Worm (Caenorhabditis elegans) whole organism, L4 larva: ENCODE data around the gene rab-21.
A peak's percentile ranks its signal among the peaks of the same experiment; 100 is the strongest.

Source experiments
- D1046.2 ChIP-seq: fragments of 200-800 bp; sonication (Bioruptor generic); IDR thresholded peaks from 2 replicates; pipeline ENCODE4 v1.3.6; 2022; ENCODE audit warnings: missing genetic modification characterization, missing compliant biosample characterization
- F44E2.7 ChIP-seq: fragments of 200-800 bp; sonication (Bioruptor generic); IDR thresholded peaks from 2 replicates; pipeline ENCODE4 v2.1.2; 2022; ENCODE audit warnings: missing genetic modification characterization, missing compliant biosample characterization
- T20F7.1 ChIP-seq: fragments of 200-800 bp; sonication (Bioruptor generic); optimal IDR thresholded peaks from 2 replicates; lab custom pipeline; 2018; ENCODE audit warnings: mild to moderate bottlenecking, missing genetic modification characterization, missing compliant biosample characterization
- T26A8.4 ChIP-seq: fragments of 200-800 bp; sonication (Bioruptor generic); IDR thresholded peaks from 2 replicates; pipeline ENCODE4 v1.3.6; 2022; ENCODE audit warnings: missing genetic modification characterization, missing compliant biosample characterization
- Y48G9A.11 ChIP-seq: fragments of 200-800 bp; sonication (Bioruptor generic); IDR thresholded peaks from 2 replicates; pipeline ENCODE4 v1.3.6; 2022; ENCODE audit warnings: missing genetic modification reagents, missing genetic modification characterization, missing compliant biosample characterization
- Y75B8A.6 ChIP-seq: fragments of 200-800 bp; sonication (Bioruptor generic); IDR thresholded peaks from 2 replicates; pipeline ENCODE4 v1.3.6; 2022; ENCODE audit warnings: missing genetic modification reagents, missing genetic modification characterization, missing compliant biosample characterization
- aha-1 ChIP-seq: fragments of 150-350 bp; peaks from one replicate; lab custom pipeline; 2014; ENCODE audit warnings: missing biosample characterization, missing genetic modification characterization
- ama-1 ChIP-seq: fragments of 150-350 bp; optimal IDR thresholded peaks from 2 replicates; lab custom pipeline; 2014; ENCODE audit warnings: inconsistent platforms, mixed read lengths
- arid-1 ChIP-seq: fragments of 200-800 bp; sonication (Bioruptor generic); conservative IDR thresholded peaks from 2 replicates; pipeline ENCODE4 v1.3.6; 2022; ENCODE audit warnings: missing genetic modification reagents, missing genetic modification characterization, missing compliant biosample characterization
- ceh-44 ChIP-seq: fragments of 200-800 bp; sonication (Bioruptor generic); IDR thresholded peaks from 2 replicates; pipeline ENCODE4 v1.3.6; 2022; ENCODE audit warnings: missing genetic modification reagents, missing genetic modification characterization, missing compliant biosample characterization
- ceh-62 ChIP-seq: sonication (generic microtip); optimal IDR thresholded peaks from 2 replicates; lab custom pipeline; 2017; ENCODE audit warnings: missing biosample characterization, missing genetic modification characterization
- ces-1 ChIP-seq: fragments of 150-350 bp; sonication (generic microtip); optimal IDR thresholded peaks from 4 replicates; lab custom pipeline; 2014; ENCODE audit warnings: missing biosample characterization, missing genetic modification reagents, missing genetic modification characterization
- daf-16 ChIP-seq, 3 experiments: sonication (generic microtip); optimal IDR thresholded peaks; 2 replicates each; lab custom pipeline; 2016 to 2017; ENCODE audit warnings: missing genetic modification characterization in 3 of 3, missing genetic modification reagents in 3 of 3, mild to moderate bottlenecking in 2 of 3, missing compliant biosample characterization in 2 of 3, missing biosample characterization in 1 of 3, moderate library complexity in 1 of 3
- daf-19 ChIP-seq: fragments of 200-800 bp; sonication (Bioruptor generic); conservative IDR thresholded peaks from 2 replicates; pipeline ENCODE4 v1.3.6; 2022; ENCODE audit warnings: missing genetic modification characterization, missing compliant biosample characterization
- duxl-1 ChIP-seq: sonication (generic microtip); optimal IDR thresholded peaks from 2 replicates; lab custom pipeline; 2016; ENCODE audit warnings: mild to moderate bottlenecking, missing genetic modification characterization, moderate library complexity, missing compliant biosample characterization; ENCODE audit not compliant: poor library complexity
- dve-1 ChIP-seq: sonication (generic microtip); optimal IDR thresholded peaks from 2 replicates; lab custom pipeline; 2017; ENCODE audit warnings: antibody characterized with exemption, mild to moderate bottlenecking, missing genetic modification characterization, missing compliant biosample characterization; ENCODE audit not compliant: insufficient read depth
- gei-8 ChIP-seq: fragments of 200-800 bp; sonication (Bioruptor generic); optimal IDR thresholded peaks from 2 replicates; lab custom pipeline; 2018; ENCODE audit warnings: mild to moderate bottlenecking, missing genetic modification characterization, missing compliant biosample characterization
- hif-1 ChIP-seq, 2 experiments: sonication (generic microtip); optimal IDR thresholded peaks; 2 replicates each; lab custom pipeline; 2016 to 2017; ENCODE audit warnings: missing compliant biosample characterization in 2 of 2, missing genetic modification characterization in 2 of 2, missing genetic modification reagents in 2 of 2, missing genotype in 2 of 2, mild to moderate bottlenecking in 1 of 2
- hlh-30 ChIP-seq: sonication (generic microtip); optimal IDR thresholded peaks from 2 replicates; lab custom pipeline; 2017; ENCODE audit warnings: antibody characterized with exemption, mild to moderate bottlenecking, missing genetic modification characterization, missing compliant biosample characterization; ENCODE audit not compliant: insufficient read depth
- lin-38 ChIP-seq: fragments of 200-800 bp; sonication (Bioruptor generic); IDR thresholded peaks from 2 replicates; pipeline ENCODE4 v1.3.6; 2022; ENCODE audit warnings: missing genetic modification reagents, missing genetic modification characterization, missing compliant biosample characterization
- lsy-2 ChIP-seq, 2 experiments: fragments of 150-350 bp in 1 of 2; sonication (generic microtip) in 1 of 2; optimal IDR thresholded peaks; 2 replicates each; lab custom pipeline; 2014 to 2017; ENCODE audit warnings: missing biosample characterization in 2 of 2, missing genetic modification characterization in 2 of 2
- madf-5 ChIP-seq, 2 experiments: fragments of 200-800 bp; sonication (Bioruptor generic); IDR thresholded peaks; 2 replicates each; pipeline ENCODE4 v1.3.6; 2022; ENCODE audit warnings: missing compliant biosample characterization in 2 of 2, missing genetic modification characterization in 2 of 2
- mdl-1 ChIP-seq, 2 experiments: fragments of 150-350 bp in 1 of 2; sonication (generic microtip) in 1 of 2; optimal IDR thresholded peaks; 2 replicates each; lab custom pipeline; 2014 to 2017; ENCODE audit warnings: missing biosample characterization in 2 of 2, missing genetic modification characterization in 2 of 2
- mep-1 ChIP-seq: fragments of 150-350 bp; sonication (generic microtip); optimal IDR thresholded peaks from 3 replicates; lab custom pipeline; 2014; ENCODE audit warnings: missing biosample characterization, missing genetic modification characterization
- mxl-2 ChIP-seq: fragments of 200-800 bp; sonication (Bioruptor generic); conservative IDR thresholded peaks from 2 replicates; pipeline ENCODE4 v1.3.6; 2022; ENCODE audit warnings: missing genetic modification reagents, missing genetic modification characterization, missing compliant biosample characterization
- mxl-3 ChIP-seq: fragments of 200-800 bp; sonication (Bioruptor generic); optimal IDR thresholded peaks from 2 replicates; lab custom pipeline; 2018; ENCODE audit warnings: mild to moderate bottlenecking, missing genetic modification characterization, missing compliant biosample characterization
- nhr-11 ChIP-seq: fragments of 150-350 bp; optimal IDR thresholded peaks from 2 replicates; lab custom pipeline; 2014; ENCODE audit warnings: missing biosample characterization, missing genetic modification characterization
- nhr-25 ChIP-seq: sonication (generic microtip); optimal IDR thresholded peaks from 2 replicates; lab custom pipeline; 2017; ENCODE audit warnings: missing genetic modification characterization, mild to moderate bottlenecking, missing compliant biosample characterization, antibody characterized with exemption, moderate library complexity, borderline replicate concordance; ENCODE audit not compliant: insufficient read depth
- nhr-28 ChIP-seq: fragments of 150-350 bp; optimal IDR thresholded peaks from 2 replicates; lab custom pipeline; 2014; ENCODE audit warnings: missing biosample characterization, missing genetic modification characterization
- nhr-42 ChIP-seq: fragments of 200-800 bp; sonication (Bioruptor generic); IDR thresholded peaks from 2 replicates; pipeline ENCODE4 v1.3.6; 2022; ENCODE audit warnings: missing genetic modification characterization, missing compliant biosample characterization
- nhr-48 ChIP-seq: sonication (generic microtip); optimal IDR thresholded peaks from 2 replicates; lab custom pipeline; 2016; ENCODE audit warnings: mild to moderate bottlenecking, missing genetic modification characterization, missing compliant biosample characterization
- nhr-77 ChIP-seq: fragments of 150-350 bp; optimal IDR thresholded peaks from 2 replicates; lab custom pipeline; 2014; ENCODE audit warnings: missing biosample characterization, missing genetic modification characterization
- pha-4 ChIP-seq, 2 experiments: fragments of 150-350 bp in 1 of 2; fragments of 200-800 bp in 1 of 2; sonication (Bioruptor generic) in 1 of 2; IDR thresholded peaks in 1 of 2; optimal IDR thresholded peaks in 1 of 2; 2 replicates each; pipeline versions ENCODE4 v1.3.6 to Lab custom; 2014 to 2022; ENCODE audit warnings: missing genetic modification characterization in 2 of 2, missing genetic modification reagents in 2 of 2, missing biosample characterization in 1 of 2, missing compliant biosample characterization in 1 of 2
- php-3 ChIP-seq: fragments of 200-800 bp; sonication (Bioruptor generic); IDR thresholded peaks from 2 replicates; pipeline ENCODE4 v1.3.6; 2022; ENCODE audit warnings: missing genetic modification reagents, missing genetic modification characterization, missing compliant biosample characterization
- set-16 ChIP-seq: fragments of 200-800 bp; sonication (Bioruptor generic); IDR thresholded peaks from 2 replicates; pipeline ENCODE4 v1.3.6; 2022; ENCODE audit warnings: missing genetic modification reagents, missing genetic modification characterization, missing compliant biosample characterization
- tag-97 ChIP-seq: fragments of 200-800 bp; sonication (Bioruptor generic); IDR thresholded peaks from 2 replicates; pipeline ENCODE4 v1.3.6; 2022; ENCODE audit warnings: missing genetic modification characterization, missing compliant biosample characterization
- unc-62 ChIP-seq, 3 experiments: fragments of 150-350 bp in 1 of 3; sonication (generic microtip); optimal IDR thresholded peaks in 2 of 3; peaks in 1 of 3; 1 replicate in 1 of 3; 2 replicates in 2 of 3; lab custom pipeline; 2014 to 2017; ENCODE audit warnings: missing biosample characterization in 3 of 3, missing genetic modification characterization in 3 of 3, missing genetic modification reagents in 3 of 3, missing genotype in 1 of 3
- zfp-3 ChIP-seq: fragments of 200-800 bp; sonication (Bioruptor generic); conservative IDR thresholded peaks from 2 replicates; pipeline ENCODE4 v1.3.6; 2022; ENCODE audit warnings: missing genetic modification reagents, missing genetic modification characterization, missing compliant biosample characterization

Gene rab-21

DNA sequence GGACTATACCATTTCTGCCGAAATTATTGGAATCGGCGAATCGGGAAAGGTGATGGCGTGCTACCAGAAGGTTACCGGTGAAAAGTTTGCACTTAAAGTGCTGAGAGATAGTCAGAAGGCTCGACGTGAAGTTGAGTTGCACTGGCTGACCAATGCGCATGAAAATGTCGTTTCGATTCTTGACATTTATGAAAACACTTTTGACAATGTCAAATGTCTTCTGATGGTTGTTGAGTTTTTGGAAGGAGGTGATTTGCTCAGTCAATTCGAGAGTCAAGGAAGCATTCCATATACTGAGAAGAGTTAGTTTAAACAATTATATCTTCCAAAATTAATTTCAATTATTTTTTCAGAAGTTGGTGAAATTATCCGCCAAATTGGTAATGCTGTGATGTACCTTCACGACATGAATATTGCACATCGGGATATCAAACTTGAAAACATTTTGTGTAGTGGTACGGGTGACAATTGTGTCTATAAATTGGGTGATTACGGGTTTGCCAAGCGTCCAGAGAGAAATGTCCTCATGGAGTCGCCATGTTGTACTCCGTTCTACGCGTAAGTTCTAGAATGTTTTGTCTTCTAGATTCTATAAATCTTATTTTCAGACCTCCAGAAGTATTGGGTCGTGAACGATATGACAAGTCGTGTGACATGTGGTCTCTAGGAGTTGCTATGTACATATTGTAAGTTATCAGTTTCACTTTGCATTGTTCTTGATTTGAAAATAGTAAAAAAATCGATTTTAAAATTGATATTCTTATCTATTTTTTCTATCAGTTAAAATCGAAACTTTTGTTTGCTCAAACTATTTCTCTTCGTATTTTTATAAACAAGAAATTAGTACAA is 30.9 kb upstream of the rab-21 start:
- TF ChIP-seq dve-1 (tag; lab: Kevin White, UChicago), result peak; percentile 50
- TF ChIP-seq nhr-25 (tag; lab: Kevin White, UChicago), result peak; percentile 4
- peak; percentile 41 for TF ChIP-seq mxl-2
- TF ChIP-seq hlh-30, result peak; percentile 8
- TF ChIP-seq Y48G9A.11, result 0 out of 2 replicates have a peak, but pooled peaks have one; percentile 23
- TF ChIP-seq arid-1 (GFP tag; lab: Robert Waterston, UW), result no peak
- TF ChIP-seq aha-1 (tag; lab: Kevin White, UChicago), result peak; percentile 90
- TF ChIP-seq ama-1 (lab: Kevin White, UChicago), result peak; percentile 74
- TF ChIP-seq daf-16 (GFP tag; optimal IDR thresholded peaks at IDR 0.05; lab: Kevin White, UChicago), result no peak
- TF ChIP-seq daf-16 (tag; optimal IDR thresholded peaks at IDR 0.05; lab: Kevin White, UChicago), result peak; percentile 20
- TF ChIP-seq nhr-77 (tag; lab: Kevin White, UChicago), result peak; percentile 34
- no peak for TF ChIP-seq php-3
- no peak for TF ChIP-seq ces-1
- TF ChIP-seq lsy-2 (tag; optimal IDR thresholded peaks at IDR 0.05; lab: Kevin White, UChicago), result peak in 1 of 2 experiments; percentile 47

ce11 chrII:8744555-8745448 is 30.0 kb upstream of the rab-21 start:
- TF ChIP-seq nhr-11 (peak; percentile 62), tag-97 (no peak), nhr-25 (tag; lab: Kevin White, UChicago) (peak; percentile 38), T26A8.4 (GFP tag; lab: Robert Waterston, UW) (peak; percentile 64), mep-1 (tag; lab: Kevin White, UChicago) (peak; percentile 11), nhr-28 (tag; lab: Kevin White, UChicago) (peak; percentile 47), ama-1 (lab: Kevin White, UChicago) (peak; percentile 85), aha-1 (tag; lab: Kevin White, UChicago) (peak; percentile 95), nhr-48 (tag; lab: Kevin White, UChicago) (no peak), zfp-3 (GFP tag; lab: Robert Waterston, UW) (peak; percentile 67), dve-1 (tag; lab: Kevin White, UChicago) (peak; percentile 30), duxl-1 (tag; lab: Kevin White, UChicago) (peak; percentile 64), set-16 (no peak), pha-4 (GFP tag; IDR thresholded peaks at IDR 0.05; lab: Robert Waterston, UW) (peak; percentile 22; the same call in 1 of the 2 replicates), pha-4 (tag; optimal IDR thresholded peaks at IDR 0.05; lab: Kevin White, UChicago) (no peak), madf-5 (GFP tag; IDR thresholded peaks at IDR 0.05; lab: Robert Waterston, UW) (0 out of 4 replicates have a peak, but pooled peaks of 1 of the 2 experiments have one; percentile 3), F44E2.7 (GFP tag; lab: Robert Waterston, UW) (no peak), ceh-62 (tag; lab: Kevin White, UChicago) (no peak), mdl-1 (tag; optimal IDR thresholded peaks at IDR 0.05; lab: Kevin White, UChicago) (peak; percentile 62 to 68), mxl-3 (GFP tag; lab: Kevin White, UChicago) (peak; percentile 40), hlh-30 (peak; percentile 26), ceh-44 (GFP tag; lab: Robert Waterston, UW) (0 out of 2 replicates have a peak, but pooled peaks have one; percentile 3), nhr-77 (tag; lab: Kevin White, UChicago) (peak; percentile 14), unc-62 (GFP tag; optimal IDR thresholded peaks at IDR 0.05 in 1 of 2; lab: Kevin White, UChicago) (peak in 1 of 2 experiments; percentile 76), unc-62 (tag; optimal IDR thresholded peaks at IDR 0.05; lab: Kevin White, UChicago) (no peak), gei-8 (GFP tag; lab: Kevin White, UChicago) (no peak), nhr-42 (GFP tag; lab: Robert Waterston, UW) (0 out of 2 replicates have a peak, but pooled peaks have one; percentile 12), lsy-2 (tag; optimal IDR thresholded peaks at IDR 0.05; lab: Kevin White, UChicago) (peak in 1 of 2 experiments; percentile 3), D1046.2 (peak; percentile 77), T20F7.1 (GFP tag; lab: Kevin White, UChicago) (peak; percentile 4), Y75B8A.6 (GFP tag; lab: Robert Waterston, UW) (0 out of 2 replicates have a peak, but pooled peaks have one; percentile 8), daf-16 (GFP tag; optimal IDR thresholded peaks at IDR 0.05; lab: Kevin White, UChicago) (no peak), daf-16 (tag; optimal IDR thresholded peaks at IDR 0.05; lab: Kevin White, UChicago) (peak; percentile 31), daf-19 (GFP tag; lab: Robert Waterston, UW) (no peak), lin-38 (GFP tag; lab: Robert Waterston, UW) (peak; percentile 10; the same call in 1 of the 2 replicates), hif-1 (tag; optimal IDR thresholded peaks at IDR 0.05; lab: Kevin White, UChicago) (peak in 1 of 2 experiments; percentile 14), Y48G9A.11 (no peak; the same call in 1 of the 2 replicates)
